Worm (Caenorhabditis elegans): Measurements from ENCODE around the gene lgx-1.

The lgx-1 gene

ce11 chrX:5485284-5485927, 52.9 kb downstream of the lgx-1 start (continued):
- TF ChIP-seq dve-1 (tag; optimal IDR thresholded peaks at IDR 0.05; ENCODE audit: insufficient read depth) (peak; percentile 3), ceh-82 (tag; optimal IDR thresholded peaks at IDR 0.05) (no peak), nhr-28 (tag; optimal IDR thresholded peaks at IDR 0.05) (no peak), set-16 (GFP tag; IDR thresholded peaks at IDR 0.05) (no peak), lin-29 (GFP tag; IDR thresholded peaks at IDR 0.05) (no peak), nhr-48 (tag; optimal IDR thresholded peaks at IDR 0.05) (no peak), lir-3 (tag; optimal IDR thresholded peaks at IDR 0.05) (no peak), sdz-12 (GFP tag; optimal IDR thresholded peaks at IDR 0.05) (no peak), aly-2 (tag; optimal IDR thresholded peaks at IDR 0.05) (no peak), F44E2.7 (GFP tag; IDR thresholded peaks at IDR 0.05) (no peak), nhr-11 (tag; optimal IDR thresholded peaks at IDR 0.05) (no peak), tra-1 (GFP tag; IDR thresholded peaks at IDR 0.05) (no peak), gei-8 (GFP tag; optimal IDR thresholded peaks at IDR 0.05) (no peak), hmg-1.1 (GFP tag; IDR thresholded peaks at IDR 0.05) (0 out of 2 replicates have a peak, but pooled peaks have one; percentile 8), hlh-30 (tag; optimal IDR thresholded peaks at IDR 0.05; ENCODE audit: insufficient read depth) (no peak), duxl-1 (tag; optimal IDR thresholded peaks at IDR 0.05; ENCODE audit: poor library complexity) (peak; percentile 29), nhr-41 (GFP tag; IDR thresholded peaks at IDR 0.05) (peak; percentile 10; the same call in 1 of the 2 replicates), Y105C5A.15 (GFP tag; IDR thresholded peaks at IDR 0.05) (no peak), daf-19 (GFP tag; conservative IDR thresholded peaks at IDR 0.05) (no peak), dpl-1 (GFP tag; optimal IDR thresholded peaks at IDR 0.05) (no peak), F10B5.3 (tag; optimal IDR thresholded peaks at IDR 0.05) (no peak), ceh-62 (tag; optimal IDR thresholded peaks at IDR 0.05) (no peak), unc-39 (tag; optimal IDR thresholded peaks at IDR 0.05) (no peak), ztf-7 (tag; optimal IDR thresholded peaks at IDR 0.05) (no peak), unc-62 (GFP tag; optimal IDR thresholded peaks at IDR 0.05 in 1 of 2) (no peak), unc-62 (tag; optimal IDR thresholded peaks at IDR 0.05) (no peak), nhr-102 (tag; optimal IDR thresholded peaks at IDR 0.05) (peak; percentile 17), lin-39 (tag; optimal IDR thresholded peaks at IDR 0.05) (no peak), nhr-42 (GFP tag; IDR thresholded peaks at IDR 0.05) (0 out of 2 replicates have a peak, but pooled peaks have one; percentile 9), pqm-1 (tag; optimal IDR thresholded peaks at IDR 0.05) (no peak), arid-1 (GFP tag; conservative IDR thresholded peaks at IDR 0.05) (0 out of 2 replicates have a peak, but pooled peaks have one; percentile 14), spr-3 (GFP tag; optimal IDR thresholded peaks at IDR 0.05) (no peak), D1046.2 (GFP tag; IDR thresholded peaks at IDR 0.05) (no peak), mxl-3 (GFP tag; optimal IDR thresholded peaks at IDR 0.05) (no peak), dmd-9 (GFP tag; IDR thresholded peaks at IDR 0.05) (no peak), snpc-4 (tag; optimal IDR thresholded peaks at IDR 0.05) (no peak)

ce11 chrX:5479876-5480580, 58.3 kb downstream of the lgx-1 start:
- TF ChIP-seq dve-1 (tag; optimal IDR thresholded peaks at IDR 0.05; ENCODE audit: insufficient read depth) = peak; percentile 45
- peak; percentile 92 for TF ChIP-seq aha-1 (tag)
- TF ChIP-seq dmd-6 (GFP tag; IDR thresholded peaks at IDR 0.05) = peak; percentile 58; the same call in 1 of the 2 replicates
- peak; percentile 35 for TF ChIP-seq mes-2 (tag; optimal IDR thresholded peaks at IDR 0.05; ENCODE audit: poor library complexity, severe bottlenecking)
- no peak for TF ChIP-seq ceh-32 (tag; optimal IDR thresholded peaks at IDR 0.05; ENCODE audit: poor library complexity)
- TF ChIP-seq jun-1 (tag; optimal IDR thresholded peaks at IDR 0.05) = peak; percentile 10
- TF ChIP-seq ama-1 (optimal IDR thresholded peaks at IDR 0.05) = no peak
- no peak for TF ChIP-seq unc-39 (tag; optimal IDR thresholded peaks at IDR 0.05)
- TF ChIP-seq nhr-42 (GFP tag; IDR thresholded peaks at IDR 0.05) = no peak
- TF ChIP-seq rbr-2 (tag; optimal IDR thresholded peaks at IDR 0.05) = peak; percentile 14
- TF ChIP-seq pqm-1 (tag; optimal IDR thresholded peaks at IDR 0.05) = peak; percentile 60
- TF ChIP-seq nhr-102 (tag; optimal IDR thresholded peaks at IDR 0.05) = no peak
- peak; percentile 53 for TF ChIP-seq nhr-6 (tag; optimal IDR thresholded peaks at IDR 0.05)
- TF ChIP-seq ceh-62 (tag; optimal IDR thresholded peaks at IDR 0.05) = no peak
- TF ChIP-seq zip-11 (GFP tag; IDR thresholded peaks at IDR 0.05) = no peak
- no peak for TF ChIP-seq lir-3 (tag; optimal IDR thresholded peaks at IDR 0.05)
- no peak for TF ChIP-seq daf-16 (GFP tag; optimal IDR thresholded peaks at IDR 0.05)
- TF ChIP-seq daf-16 (tag; optimal IDR thresholded peaks at IDR 0.05) = peak; percentile 80
- peak; percentile 33 for TF ChIP-seq mep-1 (tag; optimal IDR thresholded peaks at IDR 0.05)
- TF ChIP-seq ztf-11 (tag; optimal IDR thresholded peaks at IDR 0.05) = no peak
- TF ChIP-seq dmd-8 (GFP tag; IDR thresholded peaks at IDR 0.05) = no peak
- TF ChIP-seq zfp-3 (GFP tag; conservative IDR thresholded peaks at IDR 0.05) = no peak
